Fruit fly (Drosophila melanogaster): ENCODE data around the gene pyx.

pyx gene

dm6 chr3L:179490-180261 lies 43.2 kb downstream of the pyx start, which contains the start of gene CG13875:
TSS of gene CG13875 (plus strand) at chr3L:179923.
- TF ChIP-seq psq (optimal IDR thresholded peaks at IDR 0.05) (no peak), CG8478 (optimal IDR thresholded peaks at IDR 0.05) (no peak), usp (GFP tag; optimal IDR thresholded peaks at IDR 0.05) (no peak)

dm6 chr3L:178913-179488 lies 43.9 kb downstream of the pyx start, which contains the start of gene Vdup1:
TSS of gene Vdup1 (minus strand) at chr3L:178963.
- TF ChIP-seq Dll (optimal IDR thresholded peaks at IDR 0.05) (no peak), usp (GFP tag; optimal IDR thresholded peaks at IDR 0.05) (no peak), psq (optimal IDR thresholded peaks at IDR 0.05) (no peak), EcR (GFP tag; optimal IDR thresholded peaks at IDR 0.05) (no peak), pan (optimal IDR thresholded peaks at IDR 0.05) (no peak), CG8478 (optimal IDR thresholded peaks at IDR 0.05) (no peak)

DNA sequence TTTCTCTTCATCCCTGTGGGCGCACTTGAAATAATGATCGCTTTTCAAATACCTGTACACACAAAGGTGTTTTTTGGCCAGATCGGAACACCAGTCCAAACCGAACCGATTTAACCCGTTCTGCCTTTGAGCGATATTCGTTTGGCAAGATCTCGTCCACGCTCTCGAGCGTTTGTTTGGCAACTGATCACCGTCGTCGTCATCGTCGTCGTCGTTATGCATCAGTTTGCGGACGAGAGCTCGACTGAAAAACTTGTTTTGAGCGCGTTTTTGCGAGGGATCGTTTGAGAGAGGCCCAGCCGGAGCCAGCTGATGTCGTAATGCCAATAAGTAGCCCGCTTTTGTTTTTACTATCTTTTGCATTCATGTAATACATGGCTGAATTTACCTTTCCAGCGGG lies 44.4 kb downstream of the pyx start:
- no peak for TF ChIP-seq pan (optimal IDR thresholded peaks at IDR 0.05)
- no peak for TF ChIP-seq EcR (GFP tag; optimal IDR thresholded peaks at IDR 0.05)
- no peak for TF ChIP-seq CG8478 (optimal IDR thresholded peaks at IDR 0.05)
- no peak for TF ChIP-seq psq (optimal IDR thresholded peaks at IDR 0.05)
- no peak for TF ChIP-seq Dll (optimal IDR thresholded peaks at IDR 0.05)
- no peak for TF ChIP-seq usp (GFP tag; optimal IDR thresholded peaks at IDR 0.05)

DNA sequence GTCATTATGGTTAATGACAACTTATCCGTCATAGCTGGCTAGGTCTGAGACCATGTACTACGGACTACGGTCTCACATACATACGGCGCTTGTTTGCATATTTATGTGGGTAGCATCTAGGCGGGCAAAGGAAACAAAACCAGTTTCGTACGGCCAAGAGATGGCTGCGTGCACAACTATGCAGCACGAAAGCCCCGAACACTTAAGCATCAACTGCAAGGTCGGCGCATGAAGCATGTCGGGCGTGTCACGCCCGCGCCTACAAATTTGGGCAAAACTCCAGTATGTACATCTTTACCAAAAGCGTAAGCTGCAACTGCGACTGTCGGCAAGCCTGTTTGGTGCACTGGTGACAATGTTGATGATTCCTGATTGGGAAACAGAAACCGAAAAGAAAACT lies 44.9 kb downstream of the pyx start:
- TF ChIP-seq psq (optimal IDR thresholded peaks at IDR 0.05), result no peak
- no peak for TF ChIP-seq pan (optimal IDR thresholded peaks at IDR 0.05)
- no peak for TF ChIP-seq Dll (optimal IDR thresholded peaks at IDR 0.05)
- no peak for TF ChIP-seq EcR (GFP tag; optimal IDR thresholded peaks at IDR 0.05)
- no peak for TF ChIP-seq CG8478 (optimal IDR thresholded peaks at IDR 0.05)
- TF ChIP-seq usp (GFP tag; optimal IDR thresholded peaks at IDR 0.05), result no peak

DNA sequence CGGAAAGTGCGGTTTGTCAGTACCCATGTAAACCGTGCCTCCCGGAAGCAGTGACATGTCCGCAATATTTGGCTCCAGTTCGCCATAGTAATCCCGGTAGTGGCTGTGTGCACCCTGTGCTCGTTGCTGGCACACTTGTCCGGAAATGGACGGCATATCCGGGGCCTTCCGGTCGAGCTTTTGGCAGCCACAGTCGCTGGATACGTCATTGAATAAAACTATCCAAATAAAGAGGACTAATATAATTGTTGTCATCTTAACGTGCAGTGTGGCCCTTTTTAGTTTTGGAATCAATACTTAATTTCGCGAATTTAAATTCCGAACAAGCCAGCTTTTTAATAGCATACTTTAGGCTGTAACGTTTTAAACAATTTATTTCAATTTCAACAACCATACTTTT lies 46.9 kb downstream of the pyx start, which contains the start of gene CG7049:
Gene CG7049, minus strand, starts transcription at position 280 of the 400 bp plus-strand sequence.
- TF ChIP-seq EcR (GFP tag; optimal IDR thresholded peaks at IDR 0.05) (no peak), usp (GFP tag; optimal IDR thresholded peaks at IDR 0.05) (no peak), psq (optimal IDR thresholded peaks at IDR 0.05) (no peak), pan (optimal IDR thresholded peaks at IDR 0.05) (no peak), Dll (optimal IDR thresholded peaks at IDR 0.05) (no peak), CG8478 (optimal IDR thresholded peaks at IDR 0.05) (no peak)

- TF ChIP-seq Dll (optimal IDR thresholded peaks at IDR 0.05) (no peak), usp (GFP tag; optimal IDR thresholded peaks at IDR 0.05) (no peak), CG8478 (optimal IDR thresholded peaks at IDR 0.05) (no peak), EcR (GFP tag; optimal IDR thresholded peaks at IDR 0.05) (no peak), pan (optimal IDR thresholded peaks at IDR 0.05) (no peak), psq (optimal IDR thresholded peaks at IDR 0.05) (no peak)
Measured at dm6 chr3L:174501-174900, 48.4 kb downstream of the pyx start.

dm6 chr3L:171729-172128 lies 51.1 kb downstream of the pyx start:
- TF ChIP-seq usp (GFP tag; optimal IDR thresholded peaks at IDR 0.05) (no peak), psq (optimal IDR thresholded peaks at IDR 0.05) (no peak), EcR (GFP tag; optimal IDR thresholded peaks at IDR 0.05) (no peak), CG8478 (optimal IDR thresholded peaks at IDR 0.05) (no peak), Dll (optimal IDR thresholded peaks at IDR 0.05) (no peak), pan (optimal IDR thresholded peaks at IDR 0.05) (no peak)
